Fruit fly (Drosophila melanogaster) whole organism, prepupa: ENCODE measurements around the gene NimC2.

Source experiments
- CG10631 ChIP-seq: fragments of 200-800 bp; sonication (Bioruptor generic); optimal IDR thresholded peaks from 2 replicates; lab custom pipeline; 2016; ENCODE audit warnings: missing biosample characterization, missing genetic modification characterization
- CG10669 ChIP-seq: fragments of 200-800 bp; sonication (Bioruptor generic); optimal IDR thresholded peaks from 3 replicates; lab custom pipeline; 2018; ENCODE audit warnings: missing biosample characterization, mild to moderate bottlenecking, missing genetic modification characterization, moderate library complexity
- CG11294 ChIP-seq: fragments of 200-800 bp; sonication (Bioruptor generic); IDR thresholded peaks from 2 replicates; pipeline ENCODE4 v1.3.6; 2022; ENCODE audit warnings: missing biosample characterization, missing genetic modification characterization
- CG11762 ChIP-seq: fragments of 200-800 bp; sonication (Bioruptor generic); optimal IDR thresholded peaks from 3 replicates; lab custom pipeline; 2016; ENCODE audit warnings: missing biosample characterization, missing genetic modification characterization; ENCODE audit not compliant: insufficient read depth
- CG11902 ChIP-seq: fragments of 200-800 bp; sonication (Bioruptor generic); optimal IDR thresholded peaks from 3 replicates; lab custom pipeline; 2016; ENCODE audit warnings: missing biosample characterization, missing genetic modification characterization
- CG1621 ChIP-seq: fragments of 200-800 bp; sonication (Bioruptor generic); optimal IDR thresholded peaks from 3 replicates; lab custom pipeline; 2018; ENCODE audit warnings: missing biosample characterization, mild to moderate bottlenecking, missing genetic modification characterization
- CG3032 ChIP-seq: fragments of 200-800 bp; optimal IDR thresholded peaks from 2 replicates; lab custom pipeline; 2019; ENCODE audit warnings: missing biosample characterization, mild to moderate bottlenecking, missing genetic modification characterization, moderate library complexity
- CG34406 ChIP-seq: fragments of 200-800 bp; sonication (Bioruptor generic); optimal IDR thresholded peaks from 3 replicates; lab custom pipeline; 2016; ENCODE audit warnings: missing biosample characterization, missing genetic modification characterization
- CG4318 ChIP-seq: fragments of 200-800 bp; sonication (Bioruptor generic); optimal IDR thresholded peaks from 3 replicates; lab custom pipeline; 2017; ENCODE audit warnings: missing biosample characterization, mild to moderate bottlenecking, missing genetic modification characterization
- CG6808 ChIP-seq: fragments of 200-800 bp; sonication (Bioruptor generic); optimal IDR thresholded peaks from 3 replicates; lab custom pipeline; 2017; ENCODE audit warnings: missing biosample characterization, missing genetic modification characterization, mild to moderate bottlenecking, moderate library complexity, missing genetic modification reagents
- CG7368 ChIP-seq: fragments of 200-800 bp; sonication (Bioruptor generic); optimal IDR thresholded peaks from 3 replicates; lab custom pipeline; 2016; ENCODE audit warnings: missing biosample characterization, missing genetic modification characterization
- CG8119 ChIP-seq: fragments of 200-800 bp; sonication (Bioruptor generic); IDR thresholded peaks from 3 replicates; pipeline ENCODE4 v1.3.6; 2022; ENCODE audit warnings: missing biosample characterization, missing genetic modification characterization
- CG8632 ChIP-seq: fragments of 200-800 bp; sonication (Bioruptor generic); optimal IDR thresholded peaks from 3 replicates; lab custom pipeline; 2016; ENCODE audit warnings: missing biosample characterization, missing genetic modification characterization
- CG9139 ChIP-seq: fragments of 200-800 bp; sonication (Bioruptor generic); optimal IDR thresholded peaks from 3 replicates; lab custom pipeline; 2017; ENCODE audit warnings: missing biosample characterization, mild to moderate bottlenecking, missing genetic modification characterization
- Eip75B ChIP-seq: fragments of 200-800 bp; sonication (Bioruptor generic); optimal IDR thresholded peaks from 3 replicates; lab custom pipeline; 2016; ENCODE audit warnings: missing biosample characterization, missing genetic modification characterization
- Eip78C ChIP-seq: fragments of 200-800 bp; sonication (Bioruptor generic); peaks from one replicate; lab custom pipeline; 2016; ENCODE audit warnings: missing biosample characterization, missing genetic modification characterization
- Eip93F ChIP-seq: fragments of 200-800 bp; sonication (Bioruptor generic); optimal IDR thresholded peaks from 2 replicates; lab custom pipeline; 2016; ENCODE audit warnings: missing biosample characterization, mild to moderate bottlenecking, missing genetic modification characterization
- Gug ChIP-seq: fragments of 200-800 bp; sonication (Bioruptor generic); IDR thresholded peaks from 2 replicates; pipeline ENCODE4 v1.3.6; 2022; ENCODE audit warnings: missing biosample characterization, missing genetic modification characterization
- Hr4 ChIP-seq: fragments of 200-800 bp; sonication (Bioruptor generic); optimal IDR thresholded peaks from 3 replicates; lab custom pipeline; 2016; ENCODE audit warnings: missing biosample characterization, missing genetic modification characterization
- OdsH ChIP-seq: fragments of 200-800 bp; sonication (Bioruptor generic); optimal IDR thresholded peaks from 3 replicates; lab custom pipeline; 2016; ENCODE audit warnings: missing biosample characterization, missing genetic modification characterization
- Sox14 ChIP-seq: fragments of 200-800 bp; sonication (Bioruptor generic); optimal IDR thresholded peaks from 3 replicates; lab custom pipeline; 2016; ENCODE audit warnings: missing biosample characterization, missing genetic modification characterization
- Sox15 ChIP-seq: fragments of 200-800 bp; sonication (Bioruptor generic); optimal IDR thresholded peaks from 3 replicates; lab custom pipeline; 2016; ENCODE audit warnings: missing biosample characterization, missing genetic modification characterization
- dsx ChIP-seq: fragments of 200-800 bp; optimal IDR thresholded peaks from 3 replicates; lab custom pipeline; 2019; ENCODE audit warnings: missing biosample characterization, mild to moderate bottlenecking, missing genetic modification characterization, moderate library complexity; ENCODE audit not compliant: poor library complexity, severe bottlenecking
- esn ChIP-seq: fragments of 200-800 bp; sonication (Bioruptor generic); optimal IDR thresholded peaks from 2 replicates; lab custom pipeline; 2016; ENCODE audit warnings: missing biosample characterization, mild to moderate bottlenecking, missing genetic modification characterization, moderate library complexity
- fd59A ChIP-seq: fragments of 200-800 bp; sonication (Bioruptor generic); optimal IDR thresholded peaks from 2 replicates; lab custom pipeline; 2017; ENCODE audit warnings: missing biosample characterization, mild to moderate bottlenecking, missing genetic modification characterization, missing genetic modification reagents
- fd85E ChIP-seq: fragments of 200-800 bp; sonication (Bioruptor generic); optimal IDR thresholded peaks from 3 replicates; lab custom pipeline; 2016; ENCODE audit warnings: missing biosample characterization, missing genetic modification characterization
- lz ChIP-seq: fragments of 200-800 bp; sonication (Bioruptor generic); optimal IDR thresholded peaks from 3 replicates; lab custom pipeline; 2016; ENCODE audit warnings: missing biosample characterization, missing genetic modification characterization
- pdm3 ChIP-seq: fragments of 200-800 bp; sonication (Bioruptor generic); optimal IDR thresholded peaks from 3 replicates; lab custom pipeline; 2016; ENCODE audit warnings: missing biosample characterization, missing genetic modification characterization
- svp ChIP-seq: fragments of 200-800 bp; sonication (Bioruptor generic); peaks from one replicate; lab custom pipeline; 2016; ENCODE audit warnings: missing biosample characterization, missing genetic modification characterization

NimC2 gene

DNA sequence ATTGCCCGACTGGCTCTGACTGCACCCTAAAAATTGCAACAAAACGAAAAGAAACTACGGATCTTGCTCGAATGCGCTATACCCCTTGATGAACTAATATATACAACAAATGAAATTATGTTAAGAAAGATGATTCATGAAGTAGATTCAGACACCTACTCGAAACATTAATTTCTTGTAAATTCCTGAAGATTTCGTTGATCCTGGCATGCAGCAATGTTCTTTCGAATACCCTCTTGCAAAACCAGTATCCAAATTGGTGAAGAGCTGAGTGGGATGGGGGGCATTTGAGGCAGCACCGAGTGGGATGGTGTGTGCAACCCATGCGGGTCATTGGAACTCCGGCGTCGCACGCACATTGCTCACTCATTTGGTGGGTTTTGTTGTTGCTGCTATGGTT, 24.2 kb upstream of the NimC2 start (continued):
- peak; percentile 97 for TF ChIP-seq pdm3 (GFP tag; lab: Kevin White, UChicago)
- TF ChIP-seq CG11294 (GFP tag; lab: Robert Waterston, UW), result peak; percentile 95
- peak; percentile 94 for TF ChIP-seq CG8119 (GFP tag; lab: Robert Waterston, UW)
- peak; percentile 90 for TF ChIP-seq fd59A (GFP tag; lab: Kevin White, UChicago)
- peak; percentile 67 for TF ChIP-seq CG9139 (GFP tag; lab: Kevin White, UChicago)
- peak; percentile 94 for TF ChIP-seq CG3032 (tag; lab: Kevin White, UChicago)
- TF ChIP-seq CG4318 (GFP tag; lab: Kevin White, UChicago), result peak; percentile 86
- TF ChIP-seq Sox14 (GFP tag; lab: Kevin White, UChicago), result peak; percentile 98
- peak; percentile 95 for TF ChIP-seq svp (GFP tag; lab: Kevin White, UChicago)
- peak; percentile 92 for TF ChIP-seq Sox15
- TF ChIP-seq CG7368 (GFP tag; lab: Kevin White, UChicago), result peak; percentile 83
- TF ChIP-seq lz (GFP tag; lab: Kevin White, UChicago), result peak; percentile 98
- peak; percentile 90 for TF ChIP-seq CG10669 (GFP tag; lab: Kevin White, UChicago)
- peak; percentile 98 for TF ChIP-seq Eip78C (GFP tag; lab: Kevin White, UChicago)
- peak; percentile 91 for TF ChIP-seq Hr4 (GFP tag; lab: Kevin White, UChicago)
- peak; percentile 62 for TF ChIP-seq fd85E (GFP tag; lab: Kevin White, UChicago)
- peak; percentile 94 for TF ChIP-seq Gug (GFP tag; lab: Robert Waterston, UW)
- peak; percentile 92 for TF ChIP-seq CG1621 (tag; lab: Kevin White, UChicago)
- TF ChIP-seq dsx (GFP tag; lab: Kevin White, UChicago), result peak; percentile 87
- TF ChIP-seq CG6808, result peak; percentile 86

DNA sequence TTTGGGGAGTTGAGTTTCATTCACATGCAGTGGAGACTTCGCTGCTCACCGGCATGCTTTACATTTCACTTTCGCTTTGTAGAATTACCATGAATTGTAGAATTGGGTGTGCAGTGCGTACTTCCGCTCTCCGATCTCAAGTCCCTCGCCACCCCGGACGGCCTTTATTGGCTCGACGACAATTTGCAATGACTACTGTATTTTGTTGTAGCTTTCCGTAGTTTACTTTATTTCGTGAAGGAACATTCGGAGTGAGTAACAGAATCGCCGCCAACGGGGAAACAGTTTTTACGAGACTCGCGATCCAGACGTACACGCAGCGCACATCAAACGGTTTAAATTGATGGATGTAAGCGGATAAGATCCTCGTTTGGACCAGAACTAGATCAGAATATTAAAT, 22.7 kb upstream of the NimC2 start, which contains the start of gene NimA:
TSS of gene NimA (plus strand) at position 301 of the 400 bp plus-strand sequence.
- TF ChIP-seq esn (no peak), CG4318 (GFP tag; lab: Kevin White, UChicago) (no peak), Gug (GFP tag; lab: Robert Waterston, UW) (no peak), Eip93F (GFP tag; lab: Kevin White, UChicago) (no peak), Sox15 (no peak), CG10631 (GFP tag; lab: Kevin White, UChicago) (no peak), pdm3 (GFP tag; lab: Kevin White, UChicago) (no peak), CG11762 (GFP tag; lab: Kevin White, UChicago) (no peak), CG7368 (GFP tag; lab: Kevin White, UChicago) (no peak)

DNA sequence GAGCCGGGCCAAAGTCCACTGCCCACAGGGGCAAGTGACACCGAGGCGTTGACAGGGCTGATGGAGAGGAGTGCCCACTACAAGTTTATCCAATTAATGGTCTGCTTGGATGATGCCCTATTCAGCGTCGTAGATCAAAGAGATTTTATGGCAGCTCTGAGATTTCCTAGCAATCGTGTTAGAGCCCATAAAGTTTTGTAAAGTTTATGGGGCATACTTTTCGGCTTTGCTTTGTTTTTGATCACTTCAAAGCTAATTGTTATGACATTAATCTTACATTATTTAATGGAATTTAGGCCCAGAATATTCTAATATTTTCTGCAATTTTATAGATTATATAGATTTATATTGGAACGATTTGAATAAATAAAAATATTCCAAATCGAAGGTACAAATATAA, 19.5 kb upstream of the NimC2 start:
- TF ChIP-seq CG9139 (GFP tag; lab: Kevin White, UChicago) (peak; percentile 19), Eip93F (GFP tag; lab: Kevin White, UChicago) (no peak)

DNA sequence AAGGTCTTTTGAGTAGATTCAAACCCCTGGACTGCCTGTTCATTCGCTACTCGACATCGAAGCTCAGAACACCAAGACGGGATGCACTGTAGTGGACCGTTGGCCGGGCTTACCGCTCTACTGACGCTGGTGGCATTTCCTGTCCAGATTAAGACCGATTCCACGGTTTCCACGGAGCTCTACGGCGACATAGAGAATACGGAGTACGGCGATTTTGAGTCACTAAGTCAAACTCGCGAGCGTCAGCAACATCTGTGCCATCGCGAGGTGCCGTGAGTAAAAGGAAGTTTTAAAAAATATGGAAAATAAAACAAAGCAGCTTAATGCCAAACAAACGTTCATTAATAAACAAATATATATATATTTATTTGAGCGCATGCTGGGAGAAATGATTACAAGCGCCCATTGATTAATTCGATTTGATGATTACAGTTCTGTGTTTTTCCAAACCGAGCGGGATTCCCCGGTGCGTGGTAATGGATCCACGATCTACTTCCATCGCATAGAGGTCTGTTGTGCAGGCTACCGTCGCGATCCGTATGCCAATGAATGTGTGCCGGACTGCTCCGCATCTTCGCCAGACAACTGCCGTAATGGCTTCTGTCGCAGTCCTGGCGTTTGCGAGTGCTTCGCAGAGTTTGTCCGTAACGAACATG, 16.3 kb upstream of the NimC2 start, which contains the start of gene NimB1:
TSS of gene NimB1 (plus strand) at position 41 of the 656 bp plus-strand sequence.
- TF ChIP-seq Eip75B, result no peak
- TF ChIP-seq CG4318 (GFP tag; lab: Kevin White, UChicago), result no peak
- TF ChIP-seq Eip78C (GFP tag; lab: Kevin White, UChicago), result peak; percentile 59
- peak; percentile 71 for TF ChIP-seq svp (GFP tag; lab: Kevin White, UChicago)
- TF ChIP-seq Hr4 (GFP tag; lab: Kevin White, UChicago), result no peak
- TF ChIP-seq, all 60 proteins: peak for 2

DNA sequence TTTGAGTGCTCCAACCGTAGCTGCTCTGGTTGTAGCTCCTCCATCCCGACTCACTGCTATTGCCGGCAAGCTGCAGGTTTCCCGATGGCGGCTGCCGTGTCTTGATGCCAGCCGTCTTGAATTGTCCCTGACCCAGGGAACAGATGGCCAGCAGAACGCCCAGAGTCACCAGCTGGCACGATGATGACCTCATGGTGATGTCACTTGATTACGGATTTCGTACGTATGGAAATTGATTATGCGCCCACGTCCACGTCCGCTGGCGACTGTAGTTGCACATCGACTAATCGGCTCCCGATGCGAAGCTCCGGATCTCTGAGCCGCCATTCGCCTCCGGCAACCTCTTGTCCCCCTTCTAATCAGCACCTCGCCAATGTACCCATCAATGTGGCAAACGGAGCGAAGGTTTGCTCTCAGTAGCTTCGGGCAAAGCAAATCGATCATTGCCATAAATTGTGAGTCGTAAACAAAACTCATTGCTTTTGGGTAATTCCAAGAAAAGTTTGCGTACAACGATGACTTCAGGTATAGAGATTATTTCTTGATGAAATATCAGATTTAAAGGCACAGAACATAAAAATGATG, 13.1 kb upstream of the NimC2 start, which contains the start of gene NimB2:
TSS of gene NimB2 (minus strand) at position 287 of the 585 bp plus-strand sequence.
- TF ChIP-seq CG8632 (GFP tag; lab: Kevin White, UChicago) (no peak), Eip93F (GFP tag; lab: Kevin White, UChicago) (no peak), Eip78C (GFP tag; lab: Kevin White, UChicago) (peak; percentile 16), CG11902 (no peak), Gug (GFP tag; lab: Robert Waterston, UW) (no peak), OdsH (GFP tag; lab: Kevin White, UChicago) (no peak), CG34406 (GFP tag; lab: Kevin White, UChicago) (no peak), svp (GFP tag; lab: Kevin White, UChicago) (peak; percentile 94)
